Fruit fly (Drosophila melanogaster) whole organism, embryonic: ENCODE data around the gene CG32278.

Experiments
- Ada2b ChIP-seq: fragments of 200-800 bp; sonication (Bioruptor generic); IDR thresholded peaks from 2 replicates; pipeline ENCODE4 v1.3.6; 2022; ENCODE audit warnings: missing biosample characterization, missing genetic modification characterization
- CG11247 ChIP-seq: fragments of 200-800 bp; sonication (Bioruptor generic); IDR thresholded peaks from 2 replicates; pipeline ENCODE4 v1.3.6; 2022; ENCODE audit warnings: missing biosample characterization, missing genetic modification characterization
- CG11560 ChIP-seq: fragments of 200-800 bp; sonication (Bioruptor generic); IDR thresholded peaks from 3 replicates; pipeline ENCODE4 v1.3.6; 2022; ENCODE audit warnings: missing biosample characterization, missing genetic modification characterization
- CG14014 ChIP-seq: fragments of 200-800 bp; sonication (Bioruptor generic); IDR thresholded peaks from 2 replicates; pipeline ENCODE4 v1.3.6; 2022; ENCODE audit warnings: missing biosample characterization, missing genetic modification characterization
- CG14965 ChIP-seq: fragments of 200-800 bp; sonication (Bioruptor generic); optimal IDR thresholded peaks from 2 replicates; lab custom pipeline; 2016; ENCODE audit warnings: missing biosample characterization, missing genetic modification characterization, borderline replicate concordance
- CG18599 ChIP-seq: fragments of 200-800 bp; sonication (Bioruptor generic); optimal IDR thresholded peaks from 3 replicates; lab custom pipeline; 2017; ENCODE audit warnings: missing biosample characterization, missing genetic modification characterization, mild to moderate bottlenecking, moderate library complexity, missing genetic modification reagents
- CG18764 ChIP-seq: fragments of 200-800 bp; sonication (Bioruptor generic); optimal IDR thresholded peaks from 3 replicates; lab custom pipeline; 2016; ENCODE audit warnings: missing biosample characterization, missing genetic modification characterization
- CG2120 ChIP-seq: fragments of 200-800 bp; sonication (Bioruptor generic); optimal IDR thresholded peaks from 3 replicates; lab custom pipeline; 2016; ENCODE audit warnings: missing biosample characterization, missing genetic modification characterization
- CG2129 ChIP-seq: fragments of 200-800 bp; sonication (Bioruptor generic); IDR thresholded peaks from 2 replicates; pipeline ENCODE4 v1.3.6; 2022; ENCODE audit warnings: missing biosample characterization, missing genetic modification characterization; ENCODE audit not compliant: partially characterized antibody
- CG2678 ChIP-seq: fragments of 200-800 bp; sonication (Bioruptor generic); optimal IDR thresholded peaks from 3 replicates; lab custom pipeline; 2019; ENCODE audit warnings: missing biosample characterization, mild to moderate bottlenecking, missing genetic modification characterization, moderate library complexity
- CG4328 ChIP-seq: fragments of 200-800 bp; sonication (Bioruptor generic); optimal IDR thresholded peaks from 3 replicates; lab custom pipeline; 2017; ENCODE audit warnings: missing biosample characterization, missing genetic modification reagents, missing genetic modification characterization
- CG4854 ChIP-seq: fragments of 200-800 bp; sonication (Bioruptor generic); optimal IDR thresholded peaks from 2 replicates; lab custom pipeline; 2016; ENCODE audit warnings: missing biosample characterization, missing genetic modification characterization, inconsistent platforms
- CG6654 ChIP-seq: fragments of 200-800 bp; sonication (Bioruptor generic); optimal IDR thresholded peaks from 2 replicates; lab custom pipeline; 2017; ENCODE audit warnings: missing biosample characterization, mild to moderate bottlenecking, missing genetic modification characterization
- CG7271 ChIP-seq: fragments of 200-800 bp; sonication (Bioruptor generic); optimal IDR thresholded peaks from 2 replicates; lab custom pipeline; 2018; ENCODE audit warnings: missing biosample characterization, mild to moderate bottlenecking, missing genetic modification characterization, moderate library complexity
- CG7357 ChIP-seq: fragments of 200-800 bp; sonication (Bioruptor generic); IDR thresholded peaks from 3 replicates; pipeline ENCODE4 v1.3.6; 2022; ENCODE audit warnings: missing biosample characterization, missing genetic modification characterization
- CG9215 ChIP-seq: fragments of 200-800 bp; sonication (Bioruptor generic); IDR thresholded peaks from 2 replicates; pipeline ENCODE4 v1.3.6; 2022; ENCODE audit warnings: missing biosample characterization, missing genetic modification characterization
- D19A ChIP-seq: fragments of 200-800 bp; optimal IDR thresholded peaks from 3 replicates; lab custom pipeline; 2019; ENCODE audit warnings: missing biosample characterization, mild to moderate bottlenecking, missing genetic modification characterization, moderate library complexity
- Dfd ChIP-seq, 2 experiments: fragments of >200 bp; optimal IDR thresholded peaks; 2 replicates each; lab custom pipeline; 2017; ENCODE audit warnings: missing biosample characterization in 2 of 2, missing genetic modification characterization in 2 of 2
- Drgx ChIP-seq: fragments of 200-800 bp; sonication (Bioruptor generic); IDR thresholded peaks from 2 replicates; pipeline ENCODE4 v1.3.6; 2022; ENCODE audit warnings: missing biosample characterization, missing genetic modification characterization
- Ets65A ChIP-seq: fragments of 200-800 bp; sonication (Bioruptor generic); peaks from one replicate; lab custom pipeline; 2016; ENCODE audit warnings: missing biosample characterization, missing genetic modification characterization
- Fer1 ChIP-seq: fragments of 200-800 bp; sonication (Bioruptor generic); optimal IDR thresholded peaks from 2 replicates; lab custom pipeline; 2017; ENCODE audit warnings: missing biosample characterization, mild to moderate bottlenecking, missing genetic modification characterization
- HLH4C ChIP-seq: fragments of 200-800 bp; sonication (Bioruptor generic); IDR thresholded peaks from 3 replicates; pipeline ENCODE4 v1.3.6; 2022; ENCODE audit warnings: missing biosample characterization, missing genetic modification characterization; ENCODE audit not compliant: partially characterized antibody
- Hr51 ChIP-seq, 2 experiments: fragments of 200-800 bp; sonication (Bioruptor generic); optimal IDR thresholded peaks; 2 replicates in 1 of 2; 3 replicates in 1 of 2; lab custom pipeline; 2016 to 2018; ENCODE audit warnings: missing biosample characterization in 2 of 2, missing genetic modification characterization in 2 of 2, mild to moderate bottlenecking in 1 of 2, moderate library complexity in 1 of 2
- Jarid2 ChIP-seq: fragments of 200-800 bp; sonication (Bioruptor generic); optimal IDR thresholded peaks from 3 replicates; lab custom pipeline; 2017; ENCODE audit warnings: mild to moderate bottlenecking, missing biosample characterization, missing genetic modification reagents, missing genetic modification characterization
- Lhr ChIP-seq: fragments of 200-800 bp; sonication (Bioruptor generic); optimal IDR thresholded peaks from 3 replicates; lab custom pipeline; 2017; ENCODE audit warnings: mild to moderate bottlenecking, missing biosample characterization, missing genetic modification reagents, missing genetic modification characterization
- Mad ChIP-seq: fragments of 200-800 bp; sonication (Bioruptor generic); optimal IDR thresholded peaks from 2 replicates; lab custom pipeline; 2016; ENCODE audit warnings: missing biosample characterization, missing genetic modification characterization
- Myb ChIP-seq: fragments of 200-800 bp; sonication (Bioruptor generic); optimal IDR thresholded peaks from 2 replicates; lab custom pipeline; 2016; ENCODE audit warnings: missing biosample characterization, missing genetic modification characterization
- NC2α ChIP-seq: fragments of 200-800 bp; sonication (Bioruptor generic); optimal IDR thresholded peaks from 2 replicates; lab custom pipeline; 2016; ENCODE audit warnings: missing biosample characterization, missing genetic modification characterization
- NK7.1 ChIP-seq: fragments of 200-800 bp; sonication (Bioruptor generic); optimal IDR thresholded peaks from 3 replicates; lab custom pipeline; 2016; ENCODE audit warnings: missing biosample characterization, missing genetic modification characterization
- Sry-β ChIP-seq: fragments of 200-800 bp; sonication (Bioruptor generic); optimal IDR thresholded peaks from 2 replicates; lab custom pipeline; 2018; ENCODE audit warnings: missing biosample characterization, mild to moderate bottlenecking, missing genetic modification characterization, moderate library complexity
- Trl ChIP-seq, 3 experiments: fragments of >200 bp in 2 of 3; fragments of 200-800 bp in 1 of 3; sonication (Bioruptor generic) in 1 of 3; optimal IDR thresholded peaks; 2 replicates in 1 of 3; 3 replicates in 2 of 3; lab custom pipeline; 2016 to 2017; ENCODE audit warnings: missing biosample characterization in 1 of 3, missing genetic modification characterization in 1 of 3
- ash1 ChIP-seq: fragments of 200-800 bp; sonication (Bioruptor generic); optimal IDR thresholded peaks from 2 replicates; lab custom pipeline; 2018; ENCODE audit warnings: missing biosample characterization, mild to moderate bottlenecking, missing genetic modification characterization
- cad ChIP-seq: fragments of >200 bp; optimal IDR thresholded peaks from 2 replicates; lab custom pipeline; 2017; ENCODE audit warnings: missing biosample characterization, missing genetic modification characterization
- dimm ChIP-seq: fragments of 200-800 bp; sonication (Bioruptor generic); IDR thresholded peaks from 2 replicates; pipeline ENCODE4 v1.3.6; 2022; ENCODE audit warnings: missing biosample characterization, missing genetic modification characterization
- dpn ChIP-seq, 2 experiments: fragments of 200-800 bp; sonication (Bioruptor generic); optimal IDR thresholded peaks; 3 replicates each; lab custom pipeline; 2016; ENCODE audit warnings: missing biosample characterization in 2 of 2, missing genetic modification characterization in 2 of 2
- en ChIP-seq: fragments of 200-800 bp; sonication (Bioruptor generic); optimal IDR thresholded peaks from 2 replicates; lab custom pipeline; 2016; ENCODE audit warnings: missing biosample characterization, missing genetic modification characterization
- hb ChIP-seq: fragments of 200-800 bp; sonication (Bioruptor generic); IDR thresholded peaks from 3 replicates; pipeline ENCODE4 v1.3.6; 2022; ENCODE audit warnings: missing biosample characterization, missing genetic modification characterization; ENCODE audit not compliant: partially characterized antibody
- jigr1 ChIP-seq: fragments of 200-800 bp; sonication (Bioruptor generic); IDR thresholded peaks from 3 replicates; pipeline ENCODE4 v1.3.6; 2022; ENCODE audit warnings: missing biosample characterization, missing genetic modification characterization
- jing ChIP-seq: fragments of 200-800 bp; sonication (Bioruptor generic); optimal IDR thresholded peaks from 2 replicates; lab custom pipeline; 2018; ENCODE audit warnings: missing biosample characterization, mild to moderate bottlenecking, missing genetic modification characterization
- knrl ChIP-seq: fragments of 200-800 bp; sonication (Bioruptor generic); IDR thresholded peaks from 3 replicates; pipeline ENCODE4 v1.3.6; 2022; ENCODE audit warnings: missing biosample characterization, missing genetic modification characterization; ENCODE audit not compliant: partially characterized antibody
- mld ChIP-seq: fragments of 200-800 bp; sonication (Bioruptor generic); IDR thresholded peaks from 3 replicates; pipeline ENCODE4 v1.3.6; 2022; ENCODE audit warnings: missing biosample characterization, missing genetic modification characterization; ENCODE audit not compliant: partially characterized antibody
- nerfin-1 ChIP-seq: fragments of 200-800 bp; sonication (Bioruptor generic); optimal IDR thresholded peaks from 3 replicates; lab custom pipeline; 2019; ENCODE audit warnings: missing biosample characterization, mild to moderate bottlenecking, missing genetic modification characterization, moderate library complexity
- odd ChIP-seq: fragments of 200-800 bp; sonication (Bioruptor generic); optimal IDR thresholded peaks from 2 replicates; lab custom pipeline; 2017; ENCODE audit warnings: missing biosample characterization, mild to moderate bottlenecking, missing genetic modification characterization
- pho ChIP-seq: fragments of 200-800 bp; sonication (Bioruptor generic); optimal IDR thresholded peaks from 2 replicates; lab custom pipeline; 2016; ENCODE audit warnings: missing biosample characterization, missing genetic modification characterization
- psq ChIP-seq: fragments of 200-800 bp; sonication (Bioruptor generic); optimal IDR thresholded peaks from 2 replicates; lab custom pipeline; 2017; ENCODE audit warnings: missing biosample characterization, missing genetic modification characterization
- ranshi ChIP-seq: fragments of 200-800 bp; sonication (Bioruptor generic); IDR thresholded peaks from 2 replicates; pipeline ENCODE4 v1.3.6; 2022; ENCODE audit warnings: missing biosample characterization, missing genetic modification characterization
- sd ChIP-seq: fragments of 200-800 bp; sonication (Bioruptor generic); optimal IDR thresholded peaks from 3 replicates; lab custom pipeline; 2018; ENCODE audit warnings: missing biosample characterization, mild to moderate bottlenecking, missing genetic modification characterization, moderate library complexity
- tgo ChIP-seq: fragments of 200-800 bp; sonication (Bioruptor generic); IDR thresholded peaks from 3 replicates; pipeline ENCODE4 v1.3.6; 2022; ENCODE audit warnings: missing biosample characterization, missing genetic modification characterization
- ttk ChIP-seq: fragments of 200-800 bp; sonication (Bioruptor generic); IDR thresholded peaks from 2 replicates; pipeline ENCODE4 v2.1.2; 2022; ENCODE audit warnings: missing biosample characterization, missing genetic modification characterization
- vvl ChIP-seq: fragments of 200-800 bp; sonication (Bioruptor generic); IDR thresholded peaks from 2 replicates; pipeline ENCODE4 v1.3.6; 2022; ENCODE audit warnings: missing biosample characterization, missing genetic modification characterization

CG32278 gene

dm6 chr3L:3197464-3197863 lies 28.4 kb downstream of the CG32278 start, which contains the start of gene CG14966 (continued):
- TF ChIP-seq Hr51 (GFP tag; optimal IDR thresholded peaks at IDR 0.05; lab: Kevin White, UChicago) (no peak), CG14014 (GFP tag; lab: Robert Waterston, UW) (peak; percentile 57; the same call in 1 of the 2 replicates), CG6654 (GFP tag; lab: Kevin White, UChicago) (no peak), psq (GFP tag; lab: Kevin White, UChicago) (no peak), CG11247 (GFP tag; lab: Robert Waterston, UW) (no peak), Trl (optimal IDR thresholded peaks at IDR 0.05; lab: Kevin White, UChicago) (no peak), Trl (GFP tag; optimal IDR thresholded peaks at IDR 0.05; lab: Kevin White, UChicago) (no peak), HLH4C (GFP tag; lab: Robert Waterston, UW) (peak; percentile 76), Fer1 (GFP tag; lab: Kevin White, UChicago) (peak; percentile 31), odd (GFP tag; lab: Kevin White, UChicago) (no peak), dimm (no peak), CG11560 (tag; lab: Robert Waterston, UW) (0 out of 3 replicates have a peak, but pooled peaks have one; percentile 42), CG4328 (no peak), NK7.1 (GFP tag; lab: Kevin White, UChicago) (no peak), CG7271 (no peak), Lhr (no peak), hb (peak; percentile 78; the same call in 2 of the 3 replicates), CG2129 (peak; percentile 80), dpn (GFP tag; optimal IDR thresholded peaks at IDR 0.05; lab: Kevin White, UChicago) (peak; percentile 20 to 48), CG2120 (GFP tag; lab: Kevin White, UChicago) (peak; percentile 66), knrl (GFP tag; lab: Robert Waterston, UW) (peak; percentile 88), Dfd (GFP tag; optimal IDR thresholded peaks at IDR 0.05; lab: Kevin White, UChicago) (no peak), nerfin-1 (tag; lab: Kevin White, UChicago) (peak; percentile 31), CG9215 (GFP tag; lab: Robert Waterston, UW) (no peak), ash1 (GFP tag; lab: Kevin White, UChicago) (no peak), ranshi (GFP tag; lab: Robert Waterston, UW) (no peak), tgo (GFP tag; lab: Robert Waterston, UW) (no peak), pho (GFP tag; lab: Kevin White, UChicago) (peak; percentile 29), CG2678 (tag; lab: Kevin White, UChicago) (peak; percentile 4), CG4854 (peak; percentile 19), CG7357 (GFP tag; lab: Robert Waterston, UW) (no peak), sd (peak; percentile 82), jing (no peak), NC2α (GFP tag; lab: Kevin White, UChicago) (no peak), Ets65A (GFP tag; lab: Kevin White, UChicago) (peak; percentile 27), Drgx (GFP tag; lab: Robert Waterston, UW) (no peak), D19A (tag; lab: Kevin White, UChicago) (no peak), Sry-β (GFP tag; lab: Kevin White, UChicago) (no peak), Jarid2 (no peak), Mad (GFP tag; lab: Kevin White, UChicago) (peak; percentile 47), CG18764 (GFP tag; lab: Kevin White, UChicago) (no peak), CG18599 (GFP tag; lab: Kevin White, UChicago) (peak; percentile 22), Ada2b (0 out of 2 replicates have a peak, but pooled peaks have one; percentile 28), jigr1 (GFP tag; lab: Robert Waterston, UW) (no peak), en (no peak), ttk (GFP tag; lab: Robert Waterston, UW) (peak; percentile 11; the same call in 1 of the 2 replicates), CG14965 (GFP tag; lab: Kevin White, UChicago) (no peak), mld (GFP tag; lab: Robert Waterston, UW) (peak; percentile 78; the same call in 2 of the 3 replicates), cad (GFP tag; lab: Kevin White, UChicago) (no peak), Myb (peak; percentile 95), vvl (GFP tag; lab: Robert Waterston, UW) (peak; percentile 40; the same call in 1 of the 2 replicates)
